Fruit fly (Drosophila melanogaster): ENCODE data around the gene CG34166.
"Not testable (repeated sequence)": the region's sequence is repeated elsewhere in the genome, so short reads cannot be mapped to it uniquely, and the experiment has no call there.

dm6 chr2L:14735543-14735942 lies 7.5 kb upstream of the CG34166 start, which contains the start of gene CG31835:
- not testable (repeated sequence) for TF ChIP-seq ovo (GFP tag; optimal IDR thresholded peaks at IDR 0.05); tj (GFP tag; optimal IDR thresholded peaks at IDR 0.05); cic (GFP tag; optimal IDR thresholded peaks at IDR 0.05); CG14711 (tag; optimal IDR thresholded peaks at IDR 0.05); Mnt (GFP tag; optimal IDR thresholded peaks at IDR 0.05); pad (GFP tag; optimal IDR thresholded peaks at IDR 0.05); CG11617 (GFP tag; optimal IDR thresholded peaks at IDR 0.05); CG7045 (GFP tag; optimal IDR thresholded peaks at IDR 0.05); cnc (optimal IDR thresholded peaks at IDR 0.05); Crg-1 (GFP tag; optimal IDR thresholded peaks at IDR 0.05); kay (GFP tag; ENCODE audit: borderline replicate concordance); CG7101 (tag; optimal IDR thresholded peaks at IDR 0.05); CG33017 (tag; optimal IDR thresholded peaks at IDR 0.05); bab1 (GFP tag; optimal IDR thresholded peaks at IDR 0.05)
